Worm (Caenorhabditis elegans) whole organism, early embryonic: Measurements from ENCODE around the gene ugt-12.

Experiments
- B0310.2 ChIP-seq: sonication (generic microtip); optimal IDR thresholded peaks from 2 replicates; lab custom pipeline; 2016; ENCODE audit warnings: mild to moderate bottlenecking, missing genetic modification characterization, missing compliant biosample characterization
- ama-1 ChIP-seq: fragments of 150-350 bp; optimal IDR thresholded peaks from 2 replicates; lab custom pipeline; 2014
- ceh-13 ChIP-seq: fragments of 200-800 bp; sonication (Bioruptor generic); optimal IDR thresholded peaks from 2 replicates; lab custom pipeline; 2018; ENCODE audit warnings: mild to moderate bottlenecking, missing genetic modification characterization, missing compliant biosample characterization
- ceh-36 ChIP-seq: sonication (generic microtip); optimal IDR thresholded peaks from 2 replicates; lab custom pipeline; 2016; ENCODE audit warnings: missing genetic modification characterization, inconsistent platforms, missing compliant biosample characterization
- pes-1 ChIP-seq: fragments of 200-800 bp; sonication (Bioruptor generic); IDR thresholded peaks from 2 replicates; pipeline ENCODE4 v1.3.6; 2022; ENCODE audit warnings: missing genetic modification reagents, missing genetic modification characterization, missing compliant biosample characterization
- tbx-11 ChIP-seq: fragments of 200-800 bp; sonication (Bioruptor generic); IDR thresholded peaks from 2 replicates; pipeline ENCODE4 v1.3.6; 2022; ENCODE audit warnings: missing genetic modification characterization, missing compliant biosample characterization
- tra-4 ChIP-seq: sonication (generic microtip); optimal IDR thresholded peaks from 2 replicates; lab custom pipeline; 2017; ENCODE audit warnings: missing genetic modification characterization, missing compliant biosample characterization

DNA sequence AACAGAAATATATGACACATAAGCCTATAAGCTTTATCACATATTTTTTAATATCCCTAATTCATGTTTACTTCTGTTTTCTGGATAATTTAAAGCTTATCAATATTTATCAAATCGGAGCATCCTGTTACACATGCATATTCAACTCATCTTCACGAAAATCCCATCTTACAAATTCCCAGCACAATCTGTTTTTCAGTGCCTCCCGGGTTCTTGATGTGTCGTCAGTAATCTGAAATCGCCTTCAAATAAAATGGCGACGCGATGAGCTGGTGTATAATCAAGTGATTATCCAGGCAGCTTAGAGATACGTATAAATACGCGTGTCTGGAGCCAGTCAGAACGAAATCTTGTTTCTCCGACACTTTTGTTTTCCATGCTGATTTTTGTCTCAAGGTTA, 39.0 kb downstream of the ugt-12 start:
- no peak for TF ChIP-seq B0310.2 (tag; lab: Kevin White, UChicago)
- no peak for TF ChIP-seq ceh-13 (GFP tag; lab: Kevin White, UChicago)
- no peak for TF ChIP-seq pes-1 (GFP tag; lab: Robert Waterston, UW)
- no peak for TF ChIP-seq ama-1 (lab: Kevin White, UChicago)
- no peak for TF ChIP-seq tbx-11 (GFP tag; lab: Robert Waterston, UW)
- no peak for TF ChIP-seq ceh-36 (tag; lab: Kevin White, UChicago)
- TF ChIP-seq tra-4 (tag; lab: Kevin White, UChicago): no peak
